Worm (Caenorhabditis elegans) whole organism, L4 larva: ENCODE results near the gene nhr-106.
A peak's percentile ranks its signal among the peaks of the same experiment; 100 is the strongest.

Experiments
- Y48G9A.11 ChIP-seq: fragments of 200-800 bp; sonication (Bioruptor generic); IDR thresholded peaks from 2 replicates; pipeline ENCODE4 v1.3.6; 2022; ENCODE audit warnings: missing genetic modification reagents, missing genetic modification characterization, missing compliant biosample characterization
- aha-1 ChIP-seq: fragments of 150-350 bp; peaks from one replicate; lab custom pipeline; 2014; ENCODE audit warnings: missing biosample characterization, missing genetic modification characterization
- attf-4 ChIP-seq: sonication (generic microtip); optimal IDR thresholded peaks from 3 replicates; lab custom pipeline; 2017; ENCODE audit warnings: missing biosample characterization, missing genetic modification characterization
- ceh-20 ChIP-seq: fragments of 200-800 bp; sonication (Bioruptor generic); IDR thresholded peaks from 2 replicates; pipeline ENCODE4 v1.3.6; 2022; ENCODE audit warnings: missing genetic modification reagents, missing genetic modification characterization, missing compliant biosample characterization
- ceh-44 ChIP-seq: fragments of 200-800 bp; sonication (Bioruptor generic); IDR thresholded peaks from 2 replicates; pipeline ENCODE4 v1.3.6; 2022; ENCODE audit warnings: missing genetic modification reagents, missing genetic modification characterization, missing compliant biosample characterization
- cey-2 ChIP-seq: sonication (generic microtip); optimal IDR thresholded peaks from 3 replicates; lab custom pipeline; 2017; ENCODE audit warnings: missing genetic modification characterization, mild to moderate bottlenecking, missing compliant biosample characterization, antibody characterized with exemption, borderline replicate concordance; ENCODE audit not compliant: insufficient read depth
- daf-16 ChIP-seq, 3 experiments: sonication (generic microtip); optimal IDR thresholded peaks; 2 replicates each; lab custom pipeline; 2016 to 2017; ENCODE audit warnings: missing genetic modification characterization in 3 of 3, missing genetic modification reagents in 3 of 3, mild to moderate bottlenecking in 2 of 3, missing compliant biosample characterization in 2 of 3, missing biosample characterization in 1 of 3, moderate library complexity in 1 of 3
- dmd-6 ChIP-seq: fragments of 200-800 bp; sonication (Bioruptor generic); IDR thresholded peaks from 2 replicates; pipeline ENCODE4 v1.3.6; 2022; ENCODE audit warnings: missing genetic modification reagents, missing genetic modification characterization, missing compliant biosample characterization
- dmd-8 ChIP-seq: fragments of 200-800 bp; sonication (Bioruptor generic); IDR thresholded peaks from 2 replicates; pipeline ENCODE4 v1.3.6; 2022; ENCODE audit warnings: missing genetic modification characterization, missing compliant biosample characterization
- dpl-1 ChIP-seq: fragments of 150-350 bp; optimal IDR thresholded peaks from 2 replicates; lab custom pipeline; 2014; ENCODE audit warnings: missing biosample characterization, missing genetic modification reagents, missing genetic modification characterization
- dve-1 ChIP-seq: sonication (generic microtip); optimal IDR thresholded peaks from 2 replicates; lab custom pipeline; 2017; ENCODE audit warnings: antibody characterized with exemption, mild to moderate bottlenecking, missing genetic modification characterization, missing compliant biosample characterization; ENCODE audit not compliant: insufficient read depth
- fkh-10 ChIP-seq: fragments of 150-350 bp; optimal IDR thresholded peaks from 2 replicates; lab custom pipeline; 2014; ENCODE audit warnings: missing biosample characterization, missing genetic modification reagents, missing genetic modification characterization
- fos-1 ChIP-seq: fragments of 150-350 bp; optimal IDR thresholded peaks from 2 replicates; lab custom pipeline; 2014; ENCODE audit warnings: missing biosample characterization, missing genetic modification characterization
- gei-8 ChIP-seq: fragments of 200-800 bp; sonication (Bioruptor generic); optimal IDR thresholded peaks from 2 replicates; lab custom pipeline; 2018; ENCODE audit warnings: mild to moderate bottlenecking, missing genetic modification characterization, missing compliant biosample characterization
- hlh-11 ChIP-seq: fragments of 200-800 bp; sonication (Bioruptor generic); optimal IDR thresholded peaks from 2 replicates; lab custom pipeline; 2018; ENCODE audit warnings: mild to moderate bottlenecking, missing genetic modification characterization, missing compliant biosample characterization
- hmg-1.1 ChIP-seq: fragments of 200-800 bp; sonication (Bioruptor generic); IDR thresholded peaks from 2 replicates; pipeline ENCODE4 v1.3.6; 2022; ENCODE audit warnings: missing genetic modification reagents, missing genetic modification characterization, missing compliant biosample characterization
- lin-29 ChIP-seq: fragments of 200-800 bp; sonication (Bioruptor generic); IDR thresholded peaks from 2 replicates; pipeline ENCODE4 v1.3.6; 2022; ENCODE audit warnings: missing genetic modification reagents, missing genetic modification characterization, missing compliant biosample characterization
- lin-38 ChIP-seq: fragments of 200-800 bp; sonication (Bioruptor generic); IDR thresholded peaks from 2 replicates; pipeline ENCODE4 v1.3.6; 2022; ENCODE audit warnings: missing genetic modification reagents, missing genetic modification characterization, missing compliant biosample characterization
- mdt-29 ChIP-seq: fragments of 200-800 bp; sonication (Bioruptor generic); IDR thresholded peaks from 2 replicates; pipeline ENCODE4 v1.3.6; 2022; ENCODE audit warnings: missing genetic modification reagents, missing genetic modification characterization, missing compliant biosample characterization
- mxl-2 ChIP-seq: fragments of 200-800 bp; sonication (Bioruptor generic); conservative IDR thresholded peaks from 2 replicates; pipeline ENCODE4 v1.3.6; 2022; ENCODE audit warnings: missing genetic modification reagents, missing genetic modification characterization, missing compliant biosample characterization
- nhr-10 ChIP-seq: fragments of 150-350 bp; optimal IDR thresholded peaks from 2 replicates; lab custom pipeline; 2014; ENCODE audit warnings: missing biosample characterization, missing genetic modification characterization
- nhr-25 ChIP-seq: sonication (generic microtip); optimal IDR thresholded peaks from 2 replicates; lab custom pipeline; 2017; ENCODE audit warnings: missing genetic modification characterization, mild to moderate bottlenecking, missing compliant biosample characterization, antibody characterized with exemption, moderate library complexity, borderline replicate concordance; ENCODE audit not compliant: insufficient read depth
- nhr-41 ChIP-seq: fragments of 200-800 bp; sonication (Bioruptor generic); IDR thresholded peaks from 2 replicates; pipeline ENCODE4 v1.3.6; 2022; ENCODE audit warnings: missing genetic modification reagents, missing genetic modification characterization, missing compliant biosample characterization
- nhr-6 ChIP-seq: fragments of 150-350 bp; optimal IDR thresholded peaks from 2 replicates; lab custom pipeline; 2014; ENCODE audit warnings: missing biosample characterization, missing genetic modification characterization
- php-3 ChIP-seq: fragments of 200-800 bp; sonication (Bioruptor generic); IDR thresholded peaks from 2 replicates; pipeline ENCODE4 v1.3.6; 2022; ENCODE audit warnings: missing genetic modification reagents, missing genetic modification characterization, missing compliant biosample characterization
- rbr-2 ChIP-seq: sonication (generic microtip); optimal IDR thresholded peaks from 2 replicates; lab custom pipeline; 2016; ENCODE audit warnings: missing genotype, missing genetic modification characterization, missing compliant biosample characterization
- sdz-12 ChIP-seq: fragments of 200-800 bp; sonication (Bioruptor generic); optimal IDR thresholded peaks from 2 replicates; lab custom pipeline; 2018; ENCODE audit warnings: mild to moderate bottlenecking, missing genetic modification characterization, missing compliant biosample characterization
- set-16 ChIP-seq: fragments of 200-800 bp; sonication (Bioruptor generic); IDR thresholded peaks from 2 replicates; pipeline ENCODE4 v1.3.6; 2022; ENCODE audit warnings: missing genetic modification reagents, missing genetic modification characterization, missing compliant biosample characterization
- spr-1 ChIP-seq: sonication (generic microtip); optimal IDR thresholded peaks from 2 replicates; lab custom pipeline; 2016; ENCODE audit warnings: mild to moderate bottlenecking, missing genetic modification characterization, missing compliant biosample characterization
- tra-1 ChIP-seq: fragments of 200-800 bp; sonication (Bioruptor generic); IDR thresholded peaks from 2 replicates; pipeline ENCODE4 v1.3.6; 2022; ENCODE audit warnings: missing genetic modification reagents, missing genetic modification characterization, missing compliant biosample characterization
- vab-7 ChIP-seq: fragments of 200-800 bp; sonication (Bioruptor generic); IDR thresholded peaks from 2 replicates; pipeline ENCODE4 v1.3.6; 2022; ENCODE audit warnings: missing genetic modification reagents, missing genetic modification characterization, missing compliant biosample characterization

nhr-106 gene

DNA sequence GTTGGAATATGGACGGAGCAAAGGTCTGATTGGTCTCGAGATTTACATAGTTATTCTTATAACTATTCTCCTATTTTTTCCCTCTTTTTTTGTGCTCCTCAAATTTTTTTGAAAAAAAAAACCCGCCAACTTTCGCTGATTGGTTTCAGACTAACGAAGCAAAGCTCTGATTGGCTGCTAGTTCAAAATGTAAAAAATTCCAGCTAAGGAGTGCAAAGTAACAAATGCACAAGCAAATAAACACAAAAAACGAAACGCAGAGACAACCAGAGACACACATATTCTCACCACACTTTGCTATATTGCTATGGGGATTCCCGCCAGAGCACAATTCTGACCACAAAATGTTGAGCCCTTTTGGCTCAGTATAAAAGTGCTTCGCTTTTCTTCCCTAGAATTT lies 8.0 kb downstream of the nhr-106 start, which contains the start of gene T01G6.1:
TSS of gene T01G6.1 (plus strand) at position 301 of the 400 bp plus-strand sequence.
- peak; percentile 22 for TF ChIP-seq aha-1 (tag; lab: Kevin White, UChicago)
- no peak for TF ChIP-seq dve-1 (tag; lab: Kevin White, UChicago)
- TF ChIP-seq, all 104 proteins: peak for 1

DNA sequence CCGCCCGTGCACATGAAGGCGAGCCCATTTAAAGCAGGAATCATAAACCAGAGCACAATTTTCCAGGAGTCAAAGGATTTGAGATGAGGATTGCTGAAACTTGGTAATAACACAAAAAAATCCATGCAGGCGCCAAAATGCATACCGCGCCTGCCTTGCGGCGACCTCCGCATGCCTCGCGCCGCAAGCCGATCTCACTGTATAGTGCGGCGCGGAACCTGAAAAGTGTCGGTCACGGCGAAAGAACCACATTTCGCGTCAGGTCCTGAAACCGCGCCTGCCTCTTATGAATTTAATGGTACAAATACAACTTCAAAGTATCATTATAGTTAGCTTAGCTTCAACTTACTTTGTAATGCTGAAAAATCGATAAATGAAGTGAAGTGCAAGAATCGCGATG lies 11.1 kb downstream of the nhr-106 start:
- TF ChIP-seq set-16 (GFP tag; lab: Robert Waterston, UW) (peak; percentile 54; the same call in 1 of the 2 replicates), Y48G9A.11 (GFP tag; lab: Robert Waterston, UW) (no peak)

DNA sequence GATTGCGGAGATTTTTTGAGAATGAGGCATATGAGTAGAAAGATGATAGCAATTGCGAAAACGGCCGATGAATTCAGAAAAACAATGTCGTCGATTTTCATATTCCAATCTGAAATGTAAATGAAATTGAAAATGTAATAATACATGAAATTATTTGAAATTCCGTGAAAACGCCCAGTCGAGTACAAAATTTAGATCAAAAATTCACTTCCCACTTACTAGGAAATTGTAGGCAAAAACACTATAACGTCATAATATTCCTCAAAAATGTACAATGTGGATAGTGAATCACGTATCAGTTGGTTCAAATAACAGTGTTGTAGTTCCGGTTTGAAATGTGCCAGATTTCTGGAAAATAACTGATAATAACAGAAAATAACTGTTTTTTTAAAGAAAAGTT lies 11.8 kb downstream of the nhr-106 start, which contains the start of gene str-256:
TSS of gene str-256 (minus strand) at position 101 of the 400 bp plus-strand sequence.
- TF ChIP-seq ceh-20 (GFP tag; lab: Robert Waterston, UW) (no peak), ceh-44 (GFP tag; lab: Robert Waterston, UW) (no peak), nhr-6 (tag; lab: Kevin White, UChicago) (no peak), lin-29 (no peak), attf-4 (tag; lab: Kevin White, UChicago) (no peak), vab-7 (GFP tag; lab: Robert Waterston, UW) (no peak), nhr-41 (GFP tag; lab: Robert Waterston, UW) (no peak), Y48G9A.11 (GFP tag; lab: Robert Waterston, UW) (no peak)

DNA sequence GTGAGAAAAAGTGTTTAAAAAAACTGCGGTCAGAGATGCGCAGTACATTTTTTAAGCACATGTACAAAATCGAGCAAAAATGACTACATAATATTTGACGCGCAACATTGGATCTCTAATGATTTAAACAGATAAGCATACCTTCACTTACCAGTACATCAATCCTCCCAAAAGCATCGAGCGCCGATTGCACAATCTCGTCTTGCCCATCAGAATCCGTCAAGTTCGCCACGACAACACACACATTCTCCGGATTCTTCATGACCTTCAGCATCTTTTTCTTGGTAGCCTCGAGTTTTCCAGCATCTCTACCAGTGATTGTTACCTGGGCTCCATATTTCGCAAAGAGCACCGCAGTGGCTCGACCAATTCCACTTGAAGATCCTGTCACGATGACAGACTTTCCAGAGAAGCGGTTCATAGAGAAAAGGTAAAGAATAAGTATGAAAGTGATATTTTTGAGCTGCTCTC lies 13.4 kb downstream of the nhr-106 start, which contains the start of gene T01G6.10:
TSS of gene T01G6.10 (minus strand) at position 421 of the 471 bp plus-strand sequence.
- peak; percentile 96 for TF ChIP-seq aha-1 (tag; lab: Kevin White, UChicago)
- TF ChIP-seq fos-1 (tag; lab: Kevin White, UChicago), result no peak
- no peak for TF ChIP-seq hmg-1.1 (GFP tag; lab: Robert Waterston, UW)

DNA sequence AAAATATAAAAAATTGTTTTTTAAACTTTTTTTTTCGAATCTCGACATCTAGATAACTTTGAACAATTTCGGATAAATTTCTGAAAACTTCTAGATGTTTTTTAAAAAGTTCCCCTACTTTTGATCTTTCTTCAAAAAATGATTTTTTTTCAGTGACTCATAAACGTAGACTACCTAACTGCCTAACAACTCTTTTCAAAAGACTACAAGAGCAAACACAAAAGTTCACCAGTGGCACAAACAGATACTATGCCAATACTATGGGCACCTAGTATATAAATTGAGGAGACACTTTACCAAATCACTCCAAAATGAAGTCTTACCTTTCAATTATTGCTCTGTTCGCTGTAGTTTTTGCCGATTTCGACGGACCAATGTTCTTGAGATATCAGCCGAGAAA lies 14.3 kb downstream of the nhr-106 start, which contains the start of gene srlf-35:
TSS of gene srlf-35 (plus strand) at position 301 of the 400 bp plus-strand sequence.
- no peak for TF ChIP-seq dpl-1 (GFP tag; lab: Kevin White, UChicago)
- TF ChIP-seq sdz-12 (GFP tag; lab: Kevin White, UChicago), result no peak
- TF ChIP-seq fkh-10, result no peak
- no peak for TF ChIP-seq dmd-8 (GFP tag; lab: Robert Waterston, UW)
- TF ChIP-seq nhr-10 (tag; lab: Kevin White, UChicago), result no peak
- TF ChIP-seq cey-2, result no peak
- TF ChIP-seq dmd-6 (GFP tag; lab: Robert Waterston, UW), result no peak
- TF ChIP-seq lin-38 (GFP tag; lab: Robert Waterston, UW), result no peak
- no peak for TF ChIP-seq tra-1
- TF ChIP-seq hlh-11 (tag; lab: Kevin White, UChicago), result no peak
- no peak for TF ChIP-seq daf-16 (GFP tag; optimal IDR thresholded peaks at IDR 0.05; lab: Kevin White, UChicago)
- no peak for TF ChIP-seq daf-16 (tag; optimal IDR thresholded peaks at IDR 0.05; lab: Kevin White, UChicago)
- no peak for TF ChIP-seq gei-8 (GFP tag; lab: Kevin White, UChicago)
- no peak for TF ChIP-seq rbr-2
- no peak for TF ChIP-seq mxl-2 (GFP tag; lab: Robert Waterston, UW)
- no peak for TF ChIP-seq spr-1 (tag; lab: Kevin White, UChicago)
- no peak for TF ChIP-seq php-3
- no peak for TF ChIP-seq mdt-29 (GFP tag; lab: Robert Waterston, UW)
- TF ChIP-seq nhr-25, result no peak
